Worm (Caenorhabditis elegans) whole organism, mixed stage, embryonic: ENCODE measurements around the gene mfsd-8.
A peak's percentile ranks its signal among the peaks of the same experiment; 100 is the strongest.

ENCODE experiments used
- bed-3 ChIP-seq: fragments of 200-800 bp; sonication (Bioruptor generic); optimal IDR thresholded peaks from 3 replicates; lab custom pipeline; 2018; ENCODE audit warnings: mild to moderate bottlenecking, missing genetic modification characterization, moderate library complexity, missing compliant biosample characterization
- ceh-43 ChIP-seq: fragments of 200-800 bp; sonication (Bioruptor generic); optimal IDR thresholded peaks from 2 replicates; lab custom pipeline; 2018; ENCODE audit warnings: mild to moderate bottlenecking, missing genetic modification characterization, moderate library complexity, missing compliant biosample characterization
- ceh-83 ChIP-seq: fragments of 200-800 bp; sonication (Bioruptor generic); optimal IDR thresholded peaks from 2 replicates; lab custom pipeline; 2018; ENCODE audit warnings: mild to moderate bottlenecking, missing genetic modification characterization, missing compliant biosample characterization
- ces-1 ChIP-seq: fragments of 150-350 bp; optimal IDR thresholded peaks from 2 replicates; lab custom pipeline; 2014; ENCODE audit warnings: missing biosample characterization, missing genetic modification reagents, missing genetic modification characterization
- cnd-1 ChIP-seq: fragments of 200-800 bp; sonication (Bioruptor generic); optimal IDR thresholded peaks from 2 replicates; lab custom pipeline; 2018; ENCODE audit warnings: mild to moderate bottlenecking, missing genetic modification characterization, missing compliant biosample characterization
- drap-1 ChIP-seq: fragments of 200-800 bp; sonication (Bioruptor generic); optimal IDR thresholded peaks from 3 replicates; lab custom pipeline; 2018; ENCODE audit warnings: mild to moderate bottlenecking, missing genetic modification characterization, missing compliant biosample characterization
- elt-1 ChIP-seq: sonication (generic microtip); optimal IDR thresholded peaks from 2 replicates; lab custom pipeline; 2017; ENCODE audit warnings: missing genetic modification characterization, mild to moderate bottlenecking, missing compliant biosample characterization, antibody characterized with exemption, moderate library complexity, borderline replicate concordance; ENCODE audit not compliant: insufficient read depth
- elt-3 ChIP-seq: fragments of 150-350 bp; optimal IDR thresholded peaks from 2 replicates; lab custom pipeline; 2014; ENCODE audit warnings: missing biosample characterization, missing genetic modification characterization
- flh-1 ChIP-seq: fragments of 200-800 bp; sonication (Bioruptor generic); optimal IDR thresholded peaks from 2 replicates; lab custom pipeline; 2018; ENCODE audit warnings: mild to moderate bottlenecking, missing genetic modification characterization, moderate library complexity, missing compliant biosample characterization
- ham-2 ChIP-seq: fragments of 200-800 bp; sonication (Bioruptor generic); optimal IDR thresholded peaks from 2 replicates; lab custom pipeline; 2018; ENCODE audit warnings: mild to moderate bottlenecking, missing genetic modification characterization, missing compliant biosample characterization
- lin-13 ChIP-seq: fragments of 150-350 bp; optimal IDR thresholded peaks from 2 replicates; lab custom pipeline; 2014; ENCODE audit warnings: missing biosample characterization, missing genetic modification characterization
- lsy-2 ChIP-seq: fragments of 150-350 bp; optimal IDR thresholded peaks from 2 replicates; lab custom pipeline; 2014; ENCODE audit warnings: missing biosample characterization, missing genetic modification characterization
- mep-1 ChIP-seq: fragments of 150-350 bp; optimal IDR thresholded peaks from 2 replicates; lab custom pipeline; 2017; ENCODE audit warnings: missing biosample characterization, missing genetic modification reagents, missing genetic modification characterization, inconsistent platforms
- mls-2 ChIP-seq: sonication (generic microtip); optimal IDR thresholded peaks from 2 replicates; lab custom pipeline; 2016; ENCODE audit warnings: mild to moderate bottlenecking, missing genetic modification characterization, moderate library complexity, missing compliant biosample characterization
- nhr-237 ChIP-seq: fragments of 150-350 bp; optimal IDR thresholded peaks from 2 replicates; lab custom pipeline; 2014; ENCODE audit warnings: missing biosample characterization, missing genetic modification characterization
- nhr-76 ChIP-seq: sonication (generic microtip); optimal IDR thresholded peaks from 2 replicates; lab custom pipeline; 2017; ENCODE audit warnings: missing biosample characterization, missing genetic modification characterization
- pha-4 ChIP-seq: fragments of 150-350 bp; optimal IDR thresholded peaks from 2 replicates; lab custom pipeline; 2018; ENCODE audit warnings: missing biosample characterization, missing genetic modification reagents, missing genetic modification characterization
- sem-2 ChIP-seq: fragments of 200-800 bp; sonication (Bioruptor generic); optimal IDR thresholded peaks from 2 replicates; lab custom pipeline; 2018; ENCODE audit warnings: mild to moderate bottlenecking, missing genetic modification characterization, missing compliant biosample characterization
- snpc-4 ChIP-seq: fragments of 150-350 bp; optimal IDR thresholded peaks from 2 replicates; lab custom pipeline; 2014; ENCODE audit warnings: missing biosample characterization, missing genetic modification characterization
- sptf-1 ChIP-seq: sonication (generic microtip); optimal IDR thresholded peaks from 2 replicates; lab custom pipeline; 2017; ENCODE audit warnings: mild to moderate bottlenecking, missing genetic modification characterization, moderate library complexity, missing compliant biosample characterization
- tbx-8 ChIP-seq: fragments of 200-800 bp; sonication (Bioruptor generic); optimal IDR thresholded peaks from 2 replicates; lab custom pipeline; 2018; ENCODE audit warnings: mild to moderate bottlenecking, missing genetic modification characterization, moderate library complexity, missing compliant biosample characterization
- unc-120 ChIP-seq: sonication (generic microtip); optimal IDR thresholded peaks from 2 replicates; lab custom pipeline; 2017; ENCODE audit warnings: missing genetic modification characterization, missing compliant biosample characterization; ENCODE audit not compliant: poor library complexity, severe bottlenecking
- unc-39 ChIP-seq: fragments of 150-350 bp; optimal IDR thresholded peaks from 2 replicates; lab custom pipeline; 2014; ENCODE audit warnings: missing biosample characterization, missing genetic modification characterization
- unc-62 ChIP-seq: fragments of 150-350 bp; optimal IDR thresholded peaks from 2 replicates; lab custom pipeline; 2014; ENCODE audit warnings: missing biosample characterization, missing genetic modification reagents, missing genetic modification characterization
- ztf-11 ChIP-seq: fragments of 150-350 bp; optimal IDR thresholded peaks from 2 replicates; lab custom pipeline; 2014; ENCODE audit warnings: missing biosample characterization, missing genetic modification characterization

mfsd-8 gene

DNA sequence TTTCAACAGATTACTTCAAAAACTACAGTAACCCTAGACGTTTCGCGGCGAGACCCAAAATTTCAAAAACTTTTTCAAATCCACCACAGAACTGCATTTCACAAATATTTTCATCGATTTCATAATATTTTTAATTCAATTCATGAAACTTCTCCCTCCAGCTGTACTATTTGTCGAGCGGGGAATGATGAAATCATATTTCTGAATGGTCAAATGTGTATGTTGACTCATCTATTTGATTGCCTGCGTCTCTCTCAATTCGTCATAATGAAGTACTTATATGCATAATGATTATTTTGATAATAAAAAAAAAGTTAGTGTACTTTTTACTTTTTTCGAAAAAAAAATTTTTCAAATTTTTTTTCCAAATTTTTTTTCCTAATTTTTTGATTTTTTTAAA is 24.2 kb downstream of the mfsd-8 start:
- TF ChIP-seq cnd-1 (no peak), unc-120 (tag; lab: Kevin White, UChicago) (no peak), sem-2 (GFP tag; lab: Kevin White, UChicago) (no peak), drap-1 (GFP tag; lab: Kevin White, UChicago) (no peak), pha-4 (tag; lab: Kevin White, UChicago) (no peak), snpc-4 (tag; lab: Kevin White, UChicago) (no peak)

- no peak for TF ChIP-seq bed-3 (GFP tag; lab: Kevin White, UChicago)
- TF ChIP-seq ceh-83 (GFP tag; lab: Kevin White, UChicago) = no peak
- TF ChIP-seq sem-2 (GFP tag; lab: Kevin White, UChicago) = no peak
- TF ChIP-seq pha-4 (tag; lab: Kevin White, UChicago) = peak; percentile 76
These were observed 25.3 kb downstream of the mfsd-8 start for ce11 chrIII:3307379-3307778.

- peak; percentile 2 for TF ChIP-seq nhr-237
- no peak for TF ChIP-seq nhr-76 (tag; lab: Kevin White, UChicago)
These were observed 26.8 kb downstream of the mfsd-8 start for ce11 chrIII:3308940-3309339.

DNA sequence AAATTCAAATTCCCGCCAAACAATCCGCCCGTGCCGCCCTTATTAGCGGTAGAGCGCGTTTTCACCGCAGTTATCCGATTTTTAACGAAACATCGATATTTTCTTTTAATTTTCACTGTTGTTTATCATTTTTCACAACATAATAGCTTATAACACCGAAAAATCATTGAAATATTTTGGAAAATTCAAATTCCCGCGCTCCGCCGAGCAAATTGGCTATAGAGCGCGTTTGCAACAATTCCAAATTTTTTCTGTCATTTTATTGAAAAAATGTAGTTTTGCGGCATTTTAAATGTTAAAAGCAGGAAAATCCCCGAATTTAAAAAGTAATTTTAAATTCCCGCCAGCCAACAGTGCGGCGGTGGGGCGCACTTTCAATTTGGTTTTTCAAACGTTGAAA is 27.6 kb downstream of the mfsd-8 start:
- TF ChIP-seq ceh-43 (GFP tag; lab: Kevin White, UChicago) = no peak
- no peak for TF ChIP-seq cnd-1
- TF ChIP-seq elt-1 (tag; lab: Kevin White, UChicago) = no peak
- no peak for TF ChIP-seq mls-2 (tag; lab: Kevin White, UChicago)
- no peak for TF ChIP-seq lsy-2 (tag; lab: Kevin White, UChicago)
- TF ChIP-seq bed-3 (GFP tag; lab: Kevin White, UChicago) = no peak
- TF ChIP-seq sptf-1 (tag; lab: Kevin White, UChicago) = no peak
- no peak for TF ChIP-seq lin-13 (tag; lab: Kevin White, UChicago)
- TF ChIP-seq ztf-11 (tag; lab: Kevin White, UChicago) = no peak
- no peak for TF ChIP-seq nhr-237
- no peak for TF ChIP-seq flh-1 (GFP tag; lab: Kevin White, UChicago)
- TF ChIP-seq elt-3 (tag; lab: Kevin White, UChicago) = no peak
- no peak for TF ChIP-seq drap-1 (GFP tag; lab: Kevin White, UChicago)
- no peak for TF ChIP-seq ham-2 (GFP tag; lab: Kevin White, UChicago)
- TF ChIP-seq pha-4 (tag; lab: Kevin White, UChicago) = no peak
- no peak for TF ChIP-seq ces-1 (GFP tag; lab: Kevin White, UChicago)

DNA sequence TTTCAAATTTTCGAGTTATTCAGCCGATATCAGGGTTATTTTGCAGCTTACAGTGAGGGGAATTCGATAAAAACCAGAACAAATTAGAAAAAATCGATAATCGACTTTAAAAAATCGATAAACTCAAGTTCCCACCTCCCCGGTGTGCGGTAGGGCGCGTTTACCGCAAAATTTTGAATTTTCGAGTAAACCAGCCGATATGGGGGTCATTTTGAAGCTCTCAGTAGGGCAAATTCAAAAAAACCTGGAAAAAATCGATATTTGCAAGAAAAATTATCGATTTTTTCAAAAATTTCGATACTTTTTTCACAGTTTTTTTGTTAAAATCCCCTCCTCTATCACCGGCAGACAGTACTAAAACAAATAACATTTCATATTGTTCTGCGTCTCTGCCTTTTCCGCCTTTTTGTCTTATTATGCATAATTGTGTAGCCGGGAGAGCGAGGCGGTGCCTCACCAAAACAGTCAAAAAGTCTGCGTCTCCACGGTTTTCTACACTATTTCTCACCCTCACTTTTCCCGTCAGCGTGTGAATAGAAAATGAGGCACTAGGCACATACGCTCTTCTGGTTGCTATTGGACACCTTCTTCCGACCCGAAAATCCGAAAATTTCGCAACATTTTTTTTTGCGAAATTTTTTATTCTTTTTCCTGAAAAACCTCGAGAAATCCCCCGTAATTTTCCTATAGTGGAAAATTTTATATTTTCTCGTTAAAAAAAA is 28.9 kb downstream of the mfsd-8 start, which contains the start of gene ral-1:
TSS of gene ral-1 (plus strand) at position 435 of the 722 bp plus-strand sequence.
- TF ChIP-seq ztf-11 (tag; lab: Kevin White, UChicago) = peak; percentile 2
- no peak for TF ChIP-seq nhr-237
- peak; percentile 60 for TF ChIP-seq ham-2 (GFP tag; lab: Kevin White, UChicago)
- TF ChIP-seq unc-39 (tag; lab: Kevin White, UChicago) = no peak
- TF ChIP-seq mep-1 (tag; lab: Kevin White, UChicago) = no peak
- TF ChIP-seq elt-1 (tag; lab: Kevin White, UChicago) = no peak
- TF ChIP-seq tbx-8 = no peak
- peak; percentile 1 for TF ChIP-seq unc-62 (GFP tag; lab: Kevin White, UChicago)
- peak; percentile 1 for TF ChIP-seq lsy-2 (tag; lab: Kevin White, UChicago)
- TF ChIP-seq ces-1 (GFP tag; lab: Kevin White, UChicago) = no peak
- no peak for TF ChIP-seq sptf-1 (tag; lab: Kevin White, UChicago)

DNA sequence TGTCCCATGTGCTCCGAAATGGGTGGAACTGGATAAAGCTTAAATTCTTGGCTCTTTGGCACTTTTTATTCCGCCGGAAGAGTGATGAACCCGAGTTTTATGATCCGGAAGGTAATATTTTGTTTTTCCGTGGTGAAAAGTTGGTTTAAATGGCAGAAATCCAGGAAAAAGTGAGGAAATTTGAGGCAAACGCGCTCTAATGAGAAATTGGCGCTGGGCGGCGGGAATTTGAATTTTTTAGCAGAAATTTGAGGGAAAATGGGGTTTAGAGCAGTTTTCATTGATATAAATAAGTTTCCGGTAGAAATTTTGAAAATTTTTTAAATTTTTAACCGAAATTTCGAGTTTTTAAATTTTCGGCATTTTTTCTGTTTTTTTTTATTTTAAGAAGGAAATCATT is 29.5 kb downstream of the mfsd-8 start:
- TF ChIP-seq ceh-83 (GFP tag; lab: Kevin White, UChicago) (peak; percentile 3), pha-4 (tag; lab: Kevin White, UChicago) (no peak), drap-1 (GFP tag; lab: Kevin White, UChicago) (no peak)
